Worm (Caenorhabditis elegans): ENCODE results near the gene C55C3.7.

Gene C55C3.7

DNA sequence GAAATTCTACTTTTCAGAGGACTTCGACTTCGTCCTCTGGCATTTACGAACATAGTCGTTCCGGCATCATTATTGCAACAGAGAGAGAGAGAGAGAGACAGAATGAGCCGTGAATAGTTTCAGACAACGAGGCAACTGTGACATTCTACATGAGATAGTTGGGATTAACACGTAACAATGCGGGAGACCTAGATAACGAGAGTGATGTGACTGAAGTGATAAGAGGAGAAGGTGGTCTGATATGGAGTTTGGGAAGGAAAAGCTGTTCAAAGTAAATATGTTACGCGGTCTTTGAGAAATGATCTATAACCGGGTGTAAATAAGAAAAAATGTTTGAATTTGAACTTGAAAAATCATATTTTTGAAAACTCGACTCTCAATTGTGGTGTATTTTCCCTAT, 23.0 kb downstream of the C55C3.7 start:
- TF ChIP-seq daf-12 (tag; optimal IDR thresholded peaks at IDR 0.05): no peak
- no peak for TF ChIP-seq nhr-67 (tag; optimal IDR thresholded peaks at IDR 0.05)
- TF ChIP-seq eor-1 (tag; optimal IDR thresholded peaks at IDR 0.05): no peak
- no peak for TF ChIP-seq nhr-76 (tag; optimal IDR thresholded peaks at IDR 0.05)
- no peak for TF ChIP-seq lsy-12 (tag; optimal IDR thresholded peaks at IDR 0.05)
- TF ChIP-seq ceh-9 (tag; optimal IDR thresholded peaks at IDR 0.05): no peak
- no peak for TF ChIP-seq lin-15B (tag; optimal IDR thresholded peaks at IDR 0.05)
- no peak for TF ChIP-seq ama-1 (optimal IDR thresholded peaks at IDR 0.05)
- TF ChIP-seq egl-5 (tag; optimal IDR thresholded peaks at IDR 0.05): no peak
- TF ChIP-seq zag-1 (tag; optimal IDR thresholded peaks at IDR 0.05): no peak
- peak; percentile 58 for TF ChIP-seq jun-1 (tag; optimal IDR thresholded peaks at IDR 0.05)
- TF ChIP-seq egl-27 (tag; optimal IDR thresholded peaks at IDR 0.05): no peak
- no peak for TF ChIP-seq mdl-1 (tag; optimal IDR thresholded peaks at IDR 0.05)
- peak; percentile 86 for TF ChIP-seq elt-2 (tag; optimal IDR thresholded peaks at IDR 0.05)
- no peak for TF ChIP-seq R02D3.7 (tag; optimal IDR thresholded peaks at IDR 0.05)
- TF ChIP-seq pha-4 (tag; optimal IDR thresholded peaks at IDR 0.05): peak; percentile 71
- peak; percentile 21 for TF ChIP-seq nfya-1 (tag; optimal IDR thresholded peaks at IDR 0.05; ENCODE audit: insufficient read depth)
- TF ChIP-seq mml-1 (tag; optimal IDR thresholded peaks at IDR 0.05): no peak
- TF ChIP-seq nhr-12 (tag; optimal IDR thresholded peaks at IDR 0.05): no peak
- TF ChIP-seq nhr-77 (tag; optimal IDR thresholded peaks at IDR 0.05): no peak
- TF ChIP-seq nhr-43 (tag; optimal IDR thresholded peaks at IDR 0.05; ENCODE audit: poor library complexity, severe bottlenecking): no peak
- TF ChIP-seq fkh-10 (GFP tag; optimal IDR thresholded peaks at IDR 0.05): no peak
- TF ChIP-seq fos-1 (tag; optimal IDR thresholded peaks at IDR 0.05): no peak
- no peak for TF ChIP-seq nhr-11 (tag; optimal IDR thresholded peaks at IDR 0.05)
- TF ChIP-seq ztf-11 (tag; optimal IDR thresholded peaks at IDR 0.05): no peak
- peak; percentile 95 for TF ChIP-seq pqm-1 (tag; optimal IDR thresholded peaks at IDR 0.05)
- no peak for TF ChIP-seq ceh-82 (tag; optimal IDR thresholded peaks at IDR 0.05)
- no peak for TF ChIP-seq unc-39 (tag; optimal IDR thresholded peaks at IDR 0.05)
- TF ChIP-seq fkh-2 (tag; optimal IDR thresholded peaks at IDR 0.05): no peak
- no peak for TF ChIP-seq ceh-16 (tag; optimal IDR thresholded peaks at IDR 0.05)
- TF ChIP-seq nhr-25 (tag; optimal IDR thresholded peaks at IDR 0.05): no peak
- no peak for TF ChIP-seq snpc-4 (tag; optimal IDR thresholded peaks at IDR 0.05)
- no peak for TF ChIP-seq nhr-23 (tag; optimal IDR thresholded peaks at IDR 0.05)
- TF ChIP-seq ZK546.5 (tag; optimal IDR thresholded peaks at IDR 0.05): no peak

ce11 chrIV:5658897-5659296, 23.6 kb downstream of the C55C3.7 start:
- TF ChIP-seq ama-1 (optimal IDR thresholded peaks at IDR 0.05) (no peak), elt-2 (tag; optimal IDR thresholded peaks at IDR 0.05) (peak; percentile 68), pqm-1 (tag; optimal IDR thresholded peaks at IDR 0.05) (peak; percentile 88)

ce11 chrIV:5658225-5658624, 24.2 kb downstream of the C55C3.7 start:
- TF ChIP-seq mml-1 (tag; optimal IDR thresholded peaks at IDR 0.05) (no peak), hmg-11 (tag; optimal IDR thresholded peaks at IDR 0.05) (no peak), lsy-12 (tag; optimal IDR thresholded peaks at IDR 0.05) (no peak), nhr-67 (tag; optimal IDR thresholded peaks at IDR 0.05) (no peak), nhr-28 (tag; optimal IDR thresholded peaks at IDR 0.05) (no peak), pqm-1 (tag; optimal IDR thresholded peaks at IDR 0.05) (no peak), elt-2 (tag; optimal IDR thresholded peaks at IDR 0.05) (peak; percentile 52)

- TF ChIP-seq unc-62 (GFP tag; optimal IDR thresholded peaks at IDR 0.05) (no peak), zag-1 (tag; optimal IDR thresholded peaks at IDR 0.05) (no peak), hmg-11 (tag; optimal IDR thresholded peaks at IDR 0.05) (peak; percentile 31), mdl-1 (tag; optimal IDR thresholded peaks at IDR 0.05) (no peak), sea-2 (GFP tag; optimal IDR thresholded peaks at IDR 0.05) (no peak), nhr-23 (tag; optimal IDR thresholded peaks at IDR 0.05) (peak; percentile 94), mml-1 (tag; optimal IDR thresholded peaks at IDR 0.05) (no peak), egl-5 (tag; optimal IDR thresholded peaks at IDR 0.05) (no peak), nhr-237 (tag; optimal IDR thresholded peaks at IDR 0.05) (no peak), elt-1 (tag; optimal IDR thresholded peaks at IDR 0.05) (no peak), nhr-25 (tag; optimal IDR thresholded peaks at IDR 0.05) (peak; percentile 94), eor-1 (tag; optimal IDR thresholded peaks at IDR 0.05) (no peak), pha-4 (tag; optimal IDR thresholded peaks at IDR 0.05) (peak; percentile 81), ceh-82 (tag; optimal IDR thresholded peaks at IDR 0.05) (no peak), lsy-12 (tag; optimal IDR thresholded peaks at IDR 0.05) (peak; percentile 49), jun-1 (tag; optimal IDR thresholded peaks at IDR 0.05) (peak; percentile 70), nfya-1 (tag; optimal IDR thresholded peaks at IDR 0.05; ENCODE audit: insufficient read depth) (peak; percentile 84), nhr-43 (tag; optimal IDR thresholded peaks at IDR 0.05; ENCODE audit: poor library complexity, severe bottlenecking) (peak; percentile 94), nhr-77 (tag; optimal IDR thresholded peaks at IDR 0.05) (no peak), lin-39 (tag; optimal IDR thresholded peaks at IDR 0.05) (peak; percentile 12), R02D3.7 (tag; optimal IDR thresholded peaks at IDR 0.05) (peak; percentile 46), elt-2 (tag; optimal IDR thresholded peaks at IDR 0.05) (peak; percentile 47), ama-1 (optimal IDR thresholded peaks at IDR 0.05) (no peak), ZK546.5 (tag; optimal IDR thresholded peaks at IDR 0.05) (no peak), tbx-2 (tag; optimal IDR thresholded peaks at IDR 0.05) (peak; percentile 59), nhr-11 (tag; optimal IDR thresholded peaks at IDR 0.05) (peak; percentile 67), pqm-1 (tag; optimal IDR thresholded peaks at IDR 0.05) (peak; percentile 23), snpc-4 (tag; optimal IDR thresholded peaks at IDR 0.05) (peak; percentile 37), ceh-28 (tag; optimal IDR thresholded peaks at IDR 0.05) (peak; percentile 67), lin-15B (tag; optimal IDR thresholded peaks at IDR 0.05) (peak; percentile 62), ceh-16 (tag; optimal IDR thresholded peaks at IDR 0.05) (no peak), ztf-4 (tag; optimal IDR thresholded peaks at IDR 0.05) (peak; percentile 36), fos-1 (tag; optimal IDR thresholded peaks at IDR 0.05) (no peak)
Measured at ce11 chrIV:5657126-5657666, 25.3 kb downstream of the C55C3.7 start.

Data from whole organism, L3 larva.